Worm (Caenorhabditis elegans): ENCODE results near the gene ptr-24.

DNA sequence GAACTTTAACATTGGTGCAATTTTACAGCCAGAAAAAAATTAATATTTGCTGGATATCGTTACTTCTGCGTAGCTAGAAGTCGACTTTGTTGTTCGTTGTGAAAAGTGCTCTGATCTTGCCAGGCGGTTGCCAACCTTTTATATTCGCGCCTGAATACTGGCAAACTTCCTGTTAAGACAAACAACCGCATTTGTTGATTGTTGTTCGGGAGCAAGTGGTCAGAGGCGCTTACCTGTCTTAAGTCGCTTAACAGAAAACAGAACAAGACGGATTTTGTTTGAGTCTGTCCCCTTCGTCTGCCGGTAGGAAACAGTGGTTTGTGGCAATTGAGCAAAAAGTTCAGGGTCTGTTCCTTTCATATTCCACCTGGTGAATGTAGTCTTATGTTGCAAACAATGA, 24.7 kb downstream of the ptr-24 start, which contains the start of gene C49F8.15:
- TF ChIP-seq W03F9.2 (tag; optimal IDR thresholded peaks at IDR 0.05) (no peak), him-1 (tag; optimal IDR thresholded peaks at IDR 0.05) (no peak), dao-5 (tag; optimal IDR thresholded peaks at IDR 0.05) (no peak)
